Fruit fly (Drosophila melanogaster): Measurements from ENCODE around the gene Fbw5.

Gene Fbw5

DNA sequence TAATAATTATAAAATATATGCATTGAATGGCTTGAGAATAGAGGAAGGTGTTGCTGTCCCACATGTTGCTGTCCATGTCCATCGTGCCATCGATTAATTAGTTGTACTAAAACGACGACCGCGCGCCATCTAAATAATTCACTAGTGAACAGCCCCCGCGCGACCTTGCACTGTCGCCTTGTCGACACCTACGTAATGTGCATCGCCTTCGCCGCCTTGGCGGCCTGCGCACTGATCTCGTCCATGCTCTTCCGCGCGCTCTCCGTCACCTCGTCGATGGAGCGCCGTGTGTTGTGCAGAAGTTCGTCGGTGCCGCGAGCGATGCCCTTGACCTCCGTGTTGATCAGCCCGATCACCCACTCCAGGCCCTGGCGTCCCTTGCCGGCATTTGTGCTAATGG is 18.9 kb downstream of the Fbw5 start:
- TF ChIP-seq Ets98B (GFP tag; IDR thresholded peaks at IDR 0.05) = no peak
- TF ChIP-seq gl (tag; optimal IDR thresholded peaks at IDR 0.05) = no peak
- TF ChIP-seq fd96Ca (GFP tag; IDR thresholded peaks at IDR 0.05) = no peak
- TF ChIP-seq CG32121 (GFP tag; IDR thresholded peaks at IDR 0.05) = no peak

DNA sequence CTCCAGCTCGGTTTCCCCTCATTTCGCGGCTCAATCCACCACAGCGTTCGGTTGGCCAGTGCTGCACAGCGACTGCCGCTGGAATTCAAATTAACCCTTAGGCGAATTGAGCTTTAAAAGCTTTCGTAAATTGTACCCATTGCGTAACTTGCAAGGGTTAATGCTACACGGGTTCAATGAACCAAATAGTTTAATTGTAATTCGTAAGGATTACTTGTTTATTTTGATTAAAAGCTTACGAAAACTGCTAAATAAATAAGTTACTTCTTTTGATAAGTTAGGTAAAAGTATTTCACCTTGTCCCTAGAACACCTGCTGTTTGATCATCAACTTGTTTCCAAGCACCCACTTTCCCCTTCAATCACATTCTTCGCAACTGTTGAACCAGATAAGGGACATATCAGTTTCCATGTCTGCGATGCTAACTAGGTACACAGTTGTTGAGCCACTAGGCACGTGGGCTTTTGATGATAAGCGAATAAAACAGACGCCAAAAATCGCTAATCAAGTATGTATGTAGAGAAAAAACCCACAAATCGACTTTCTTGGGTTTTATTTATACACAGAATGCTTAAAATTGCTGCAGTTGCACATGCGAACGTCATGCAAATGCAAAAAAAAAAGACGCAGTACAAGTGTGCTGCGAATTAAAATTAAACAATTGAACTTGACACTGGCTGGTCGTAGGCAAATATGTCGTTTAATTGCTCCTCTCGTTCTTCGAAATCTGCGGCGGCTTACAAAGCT is 19.6 kb downstream of the Fbw5 start, which contains the start of gene Pfas:
Gene Pfas, minus strand, starts transcription at position 79 of the 747 bp plus-strand sequence.
- TF ChIP-seq CG9948 (tag; optimal IDR thresholded peaks at IDR 0.05) = peak; percentile 35
- TF ChIP-seq EcR (GFP tag; optimal IDR thresholded peaks at IDR 0.05) = peak; percentile 96
- TF ChIP-seq CG32121 (GFP tag; IDR thresholded peaks at IDR 0.05) = peak; percentile 61
- peak; percentile 3 for TF ChIP-seq gl (tag; optimal IDR thresholded peaks at IDR 0.05)
- TF ChIP-seq CG34367 (tag; optimal IDR thresholded peaks at IDR 0.05) = peak; percentile 28
- peak; percentile 50 for TF ChIP-seq CG8159 (tag; optimal IDR thresholded peaks at IDR 0.05)
- peak; percentile 53 for TF ChIP-seq CG15710 (tag; optimal IDR thresholded peaks at IDR 0.05)
- TF ChIP-seq CG14655 (GFP tag; optimal IDR thresholded peaks at IDR 0.05) = no peak
- no peak for TF ChIP-seq CG12605 (GFP tag; IDR thresholded peaks at IDR 0.05)
- TF ChIP-seq Pif1B (GFP tag; optimal IDR thresholded peaks at IDR 0.05) = no peak
- peak; percentile 46 for TF ChIP-seq Snoo (tag; optimal IDR thresholded peaks at IDR 0.05)
- no peak for TF ChIP-seq D1 (tag; optimal IDR thresholded peaks at IDR 0.05)
- TF ChIP-seq fd96Ca (GFP tag; IDR thresholded peaks at IDR 0.05) = peak; percentile 68; the same call in 2 of the 3 replicates
- TF ChIP-seq Ets98B (GFP tag; IDR thresholded peaks at IDR 0.05) = peak; percentile 65
- no peak for TF ChIP-seq rn (GFP tag; IDR thresholded peaks at IDR 0.05)
- TF ChIP-seq Pif1A (GFP tag; optimal IDR thresholded peaks at IDR 0.05) = no peak
- TF ChIP-seq CG17806 (tag; optimal IDR thresholded peaks at IDR 0.05) = peak; percentile 51
- TF ChIP-seq CG13204 (GFP tag; optimal IDR thresholded peaks at IDR 0.05) = no peak
- TF ChIP-seq CG10348 (GFP tag; IDR thresholded peaks at IDR 0.05) = no peak
- peak; percentile 60; the same call in 1 of the 3 replicates for TF ChIP-seq CG4496 (GFP tag; IDR thresholded peaks at IDR 0.05)
- TF ChIP-seq CG8301 (tag; optimal IDR thresholded peaks at IDR 0.05) = peak; percentile 50

DNA sequence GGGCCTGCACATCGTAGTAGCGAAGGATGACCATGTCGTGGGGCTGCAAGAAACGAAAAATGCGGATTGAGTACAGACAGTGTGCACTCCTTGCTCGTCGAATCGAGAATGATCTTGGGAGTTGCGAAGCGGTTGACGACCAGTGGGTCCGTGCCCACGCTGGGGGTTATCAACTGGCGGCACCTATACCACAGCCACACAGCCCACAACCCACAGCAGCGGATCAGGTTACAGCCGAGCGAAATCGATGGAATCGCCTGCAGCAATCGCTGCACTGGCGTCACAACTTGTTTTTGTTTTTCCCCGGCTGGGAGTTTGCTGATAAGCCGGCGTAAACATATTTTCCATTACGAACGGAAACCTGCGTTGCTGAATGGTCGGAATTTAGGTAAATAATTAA is 20.3 kb downstream of the Fbw5 start:
- no peak for TF ChIP-seq gl (tag; optimal IDR thresholded peaks at IDR 0.05)
- no peak for TF ChIP-seq CG4496 (GFP tag; IDR thresholded peaks at IDR 0.05)
- no peak for TF ChIP-seq rn (GFP tag; IDR thresholded peaks at IDR 0.05)
- no peak for TF ChIP-seq Pif1B (GFP tag; optimal IDR thresholded peaks at IDR 0.05)
- no peak for TF ChIP-seq Snoo (tag; optimal IDR thresholded peaks at IDR 0.05)
- no peak for TF ChIP-seq CG17806 (tag; optimal IDR thresholded peaks at IDR 0.05)
- no peak for TF ChIP-seq CG13204 (GFP tag; optimal IDR thresholded peaks at IDR 0.05)
- TF ChIP-seq CG10348 (GFP tag; IDR thresholded peaks at IDR 0.05) = no peak
- TF ChIP-seq CG34367 (tag; optimal IDR thresholded peaks at IDR 0.05) = no peak
- TF ChIP-seq CG12605 (GFP tag; IDR thresholded peaks at IDR 0.05) = no peak
- no peak for TF ChIP-seq Pif1A (GFP tag; optimal IDR thresholded peaks at IDR 0.05)
- TF ChIP-seq CG14655 (GFP tag; optimal IDR thresholded peaks at IDR 0.05) = no peak
- TF ChIP-seq CG15710 (tag; optimal IDR thresholded peaks at IDR 0.05) = no peak
- TF ChIP-seq EcR (GFP tag; optimal IDR thresholded peaks at IDR 0.05) = no peak
- no peak for TF ChIP-seq D1 (tag; optimal IDR thresholded peaks at IDR 0.05)
- TF ChIP-seq CG9948 (tag; optimal IDR thresholded peaks at IDR 0.05) = no peak
- TF ChIP-seq Ets98B (GFP tag; IDR thresholded peaks at IDR 0.05) = no peak
- no peak for TF ChIP-seq fd96Ca (GFP tag; IDR thresholded peaks at IDR 0.05)

DNA sequence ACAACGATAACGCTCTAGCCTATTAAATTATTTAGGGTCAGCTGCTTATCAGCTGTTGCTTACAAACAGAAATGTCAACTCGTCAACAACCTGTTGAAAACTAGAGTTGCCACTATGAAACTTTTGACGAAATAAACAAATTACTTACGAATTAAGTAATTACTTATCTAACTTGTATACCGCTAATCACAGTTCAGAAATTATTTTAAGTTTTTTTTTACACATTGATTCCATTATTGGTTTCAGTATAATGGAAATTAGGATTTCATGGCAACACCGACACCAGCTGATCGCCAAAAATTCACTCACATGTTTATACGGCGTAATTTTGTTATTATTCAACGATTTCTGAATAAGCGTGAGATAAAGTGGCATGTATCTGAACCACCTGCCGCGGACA is 27.9 kb downstream of the Fbw5 start, which contains the start of the genes CG9117 and CG31643:
Gene CG9117, minus strand, starts transcription at position 73 of the 400 bp plus-strand sequence.
Gene CG31643, plus strand, starts transcription at position 288 of the 400 bp plus-strand sequence.
- TF ChIP-seq CG12605 (GFP tag; IDR thresholded peaks at IDR 0.05) = peak; percentile 78; the same call in 1 of the 2 replicates
- peak; percentile 39 for TF ChIP-seq CG17806 (tag; optimal IDR thresholded peaks at IDR 0.05)
- TF ChIP-seq CG32121 (GFP tag; IDR thresholded peaks at IDR 0.05) = no peak
- TF ChIP-seq rn (GFP tag; IDR thresholded peaks at IDR 0.05) = no peak
- peak; percentile 68 for TF ChIP-seq CG15710 (tag; optimal IDR thresholded peaks at IDR 0.05)
- TF ChIP-seq CG9948 (tag; optimal IDR thresholded peaks at IDR 0.05) = peak; percentile 24
- peak; percentile 8 for TF ChIP-seq Snoo (tag; optimal IDR thresholded peaks at IDR 0.05)
- TF ChIP-seq Ets98B (GFP tag; IDR thresholded peaks at IDR 0.05) = peak; percentile 41

DNA sequence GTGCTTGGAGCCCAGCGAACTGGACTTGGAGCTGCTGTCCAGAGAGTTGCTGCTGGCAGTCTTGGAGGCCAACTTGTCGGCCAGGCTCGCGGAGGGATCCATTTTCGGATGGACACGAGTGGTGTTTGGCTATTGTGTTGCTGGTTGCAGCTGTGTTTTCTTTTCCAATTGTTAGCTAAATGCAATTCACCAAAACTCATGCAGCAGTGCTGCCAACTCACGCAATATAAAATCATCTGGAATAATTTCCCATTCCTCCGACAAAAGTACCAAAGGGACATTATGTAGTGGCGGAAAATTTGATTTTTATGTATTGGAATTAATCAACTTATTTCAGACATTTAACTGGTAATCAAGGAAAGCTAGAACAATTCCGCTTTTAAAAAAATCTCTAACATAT is 29.0 kb downstream of the Fbw5 start, which contains the start of gene mtm:
Gene mtm, minus strand, starts transcription at position 306 of the 400 bp plus-strand sequence.
- TF ChIP-seq fd96Ca (GFP tag; IDR thresholded peaks at IDR 0.05) = no peak
- no peak for TF ChIP-seq gl (tag; optimal IDR thresholded peaks at IDR 0.05)
- no peak for TF ChIP-seq CG9948 (tag; optimal IDR thresholded peaks at IDR 0.05)
- no peak for TF ChIP-seq CG8159 (tag; optimal IDR thresholded peaks at IDR 0.05)
- no peak for TF ChIP-seq CG15710 (tag; optimal IDR thresholded peaks at IDR 0.05)
- TF ChIP-seq EcR (GFP tag; optimal IDR thresholded peaks at IDR 0.05) = no peak
- no peak for TF ChIP-seq rn (GFP tag; IDR thresholded peaks at IDR 0.05)
- TF ChIP-seq Ets98B (GFP tag; IDR thresholded peaks at IDR 0.05) = no peak
- no peak for TF ChIP-seq CG10348 (GFP tag; IDR thresholded peaks at IDR 0.05)
- TF ChIP-seq CG4496 (GFP tag; IDR thresholded peaks at IDR 0.05) = no peak
- no peak for TF ChIP-seq D1 (tag; optimal IDR thresholded peaks at IDR 0.05)

DNA sequence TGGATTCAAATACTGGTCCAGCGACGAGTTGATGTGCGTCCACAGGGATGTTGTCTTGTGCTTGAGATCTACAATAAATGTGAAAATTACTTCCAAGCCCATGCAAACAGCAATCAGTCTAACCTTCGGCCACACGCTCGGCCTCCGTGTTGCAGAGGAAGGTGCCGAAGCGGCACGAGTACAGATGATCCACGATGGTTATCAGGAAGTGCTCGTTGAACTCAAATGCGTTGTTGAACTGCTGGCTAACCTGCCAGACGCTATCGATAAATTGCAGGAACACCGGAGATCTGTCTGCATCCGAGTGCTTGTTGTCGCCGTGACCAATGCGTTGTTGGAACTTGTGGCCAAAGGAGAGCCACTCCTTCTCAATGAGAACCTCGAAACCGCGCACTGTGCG is 30.6 kb downstream of the Fbw5 start:
- TF ChIP-seq CG9948 (tag; optimal IDR thresholded peaks at IDR 0.05) = no peak

Measured in whole organism, pupa.